Fruit fly (Drosophila melanogaster) whole organism, embryonic: ENCODE results near the gene CSN6.

ENCODE experiments used
- Abd-B ChIP-seq: fragments of 200-800 bp; sonication (Bioruptor generic); optimal IDR thresholded peaks from 2 replicates; lab custom pipeline; 2018; ENCODE audit warnings: missing biosample characterization, mild to moderate bottlenecking, missing genetic modification characterization, moderate library complexity
- Asciz ChIP-seq: fragments of 200-800 bp; sonication (Bioruptor generic); optimal IDR thresholded peaks from 2 replicates; lab custom pipeline; 2017; ENCODE audit warnings: missing biosample characterization, mild to moderate bottlenecking, missing genetic modification characterization, missing genetic modification reagents
- B-H2 ChIP-seq: fragments of 200-800 bp; sonication (Bioruptor generic); optimal IDR thresholded peaks from 2 replicates; lab custom pipeline; 2018; ENCODE audit warnings: missing biosample characterization, mild to moderate bottlenecking, missing genetic modification characterization
- CG10654 ChIP-seq: fragments of 200-800 bp; sonication (Bioruptor generic); optimal IDR thresholded peaks from 2 replicates; lab custom pipeline; 2016; ENCODE audit warnings: missing biosample characterization, missing genetic modification characterization
- CG1233 ChIP-seq: fragments of 200-800 bp; sonication (Bioruptor generic); optimal IDR thresholded peaks from 4 replicates; lab custom pipeline; 2018; ENCODE audit warnings: missing biosample characterization, mild to moderate bottlenecking, missing genetic modification characterization
- CG13287 ChIP-seq: fragments of 200-800 bp; sonication (Bioruptor generic); IDR thresholded peaks from 2 replicates; pipeline ENCODE4 v1.3.6; 2022; ENCODE audit warnings: missing biosample characterization, missing genetic modification characterization; ENCODE audit not compliant: partially characterized antibody
- CG30403 ChIP-seq: fragments of 200-800 bp; sonication (Bioruptor generic); optimal IDR thresholded peaks from 3 replicates; lab custom pipeline; 2016; ENCODE audit warnings: missing biosample characterization, missing genetic modification characterization
- CG3281 ChIP-seq: fragments of 200-800 bp; sonication (Bioruptor generic); optimal IDR thresholded peaks from 3 replicates; lab custom pipeline; 2017; ENCODE audit warnings: missing biosample characterization, mild to moderate bottlenecking, missing genetic modification characterization
- CG34224 ChIP-seq: fragments of 200-800 bp; sonication (Bioruptor generic); IDR thresholded peaks from 3 replicates; pipeline ENCODE4 v1.3.6; 2022; ENCODE audit warnings: missing biosample characterization, missing genetic modification characterization; ENCODE audit not compliant: partially characterized antibody
- CG34422 ChIP-seq: fragments of 200-800 bp; sonication (Bioruptor generic); IDR thresholded peaks from 3 replicates; pipeline ENCODE4 v1.3.6; 2022; ENCODE audit warnings: missing biosample characterization, missing genetic modification characterization
- CG42726 ChIP-seq: fragments of 200-800 bp; sonication (Bioruptor generic); IDR thresholded peaks from 2 replicates; pipeline ENCODE4 v1.3.6; 2022; ENCODE audit warnings: missing biosample characterization, missing genetic modification characterization; ENCODE audit not compliant: partially characterized antibody
- CG4404 ChIP-seq: fragments of 200-800 bp; sonication (Bioruptor generic); IDR thresholded peaks from 2 replicates; pipeline ENCODE4 v1.3.6; 2022; ENCODE audit warnings: missing biosample characterization, missing genetic modification characterization
- CG4424 ChIP-seq: fragments of 200-800 bp; sonication (Bioruptor generic); optimal IDR thresholded peaks from 3 replicates; lab custom pipeline; 2016; ENCODE audit warnings: missing biosample characterization, missing genetic modification characterization
- CG6254 ChIP-seq: fragments of 200-800 bp; sonication (Bioruptor generic); optimal IDR thresholded peaks from 3 replicates; lab custom pipeline; 2017; ENCODE audit warnings: mild to moderate bottlenecking, missing biosample characterization, missing genetic modification reagents, missing genetic modification characterization
- CG6765 ChIP-seq: fragments of 200-800 bp; sonication (Bioruptor generic); optimal IDR thresholded peaks from 3 replicates; lab custom pipeline; 2017; ENCODE audit warnings: missing biosample characterization, mild to moderate bottlenecking, missing genetic modification characterization
- CG7928 ChIP-seq: fragments of 200-800 bp; sonication (Bioruptor generic); optimal IDR thresholded peaks from 2 replicates; lab custom pipeline; 2017; ENCODE audit warnings: missing biosample characterization, mild to moderate bottlenecking, missing genetic modification characterization
- CG9797 ChIP-seq: fragments of 200-800 bp; sonication (Bioruptor generic); optimal IDR thresholded peaks from 3 replicates; lab custom pipeline; 2018; ENCODE audit warnings: missing biosample characterization, mild to moderate bottlenecking, missing genetic modification characterization
- CHES-1-like ChIP-seq: fragments of 200-800 bp; sonication (Bioruptor generic); optimal IDR thresholded peaks from 2 replicates; lab custom pipeline; 2016; ENCODE audit warnings: missing biosample characterization, missing genetic modification characterization
- CkIIα-i1 ChIP-seq: fragments of 200-800 bp; sonication (Bioruptor generic); IDR thresholded peaks from 2 replicates; pipeline ENCODE4 v1.3.6; 2022; ENCODE audit warnings: missing biosample characterization, missing genetic modification characterization
- Dek ChIP-seq: fragments of 200-800 bp; sonication (Bioruptor generic); optimal IDR thresholded peaks from 3 replicates; lab custom pipeline; 2019; ENCODE audit warnings: missing biosample characterization, mild to moderate bottlenecking, missing genetic modification characterization, moderate library complexity
- Hand ChIP-seq: fragments of 200-800 bp; sonication (Bioruptor generic); optimal IDR thresholded peaks from 2 replicates; lab custom pipeline; 2017; ENCODE audit warnings: mild to moderate bottlenecking, missing biosample characterization, missing genetic modification reagents, missing genetic modification characterization
- Hmr ChIP-seq: fragments of 200-800 bp; sonication (Bioruptor generic); optimal IDR thresholded peaks from 3 replicates; lab custom pipeline; 2017; ENCODE audit warnings: mild to moderate bottlenecking, missing biosample characterization, missing genetic modification reagents, missing genetic modification characterization
- Hr3 ChIP-seq: fragments of 200-800 bp; sonication (Bioruptor generic); optimal IDR thresholded peaks from 3 replicates; lab custom pipeline; 2016; ENCODE audit warnings: missing biosample characterization, missing genetic modification characterization
- Mes4 ChIP-seq: fragments of 200-800 bp; sonication (Bioruptor generic); optimal IDR thresholded peaks from 2 replicates; lab custom pipeline; 2016; ENCODE audit warnings: missing biosample characterization, missing genetic modification characterization
- Opbp ChIP-seq: fragments of 200-800 bp; sonication (Bioruptor generic); IDR thresholded peaks from 3 replicates; pipeline ENCODE4 v1.3.6; 2022; ENCODE audit warnings: missing biosample characterization, missing genetic modification characterization; ENCODE audit not compliant: partially characterized antibody
- Optix ChIP-seq: fragments of 200-800 bp; sonication (Bioruptor generic); IDR thresholded peaks from 3 replicates; pipeline ENCODE4 v1.3.6; 2022; ENCODE audit warnings: missing biosample characterization, missing genetic modification characterization
- Poxn ChIP-seq: fragments of 200-800 bp; sonication (Bioruptor generic); IDR thresholded peaks from 2 replicates; pipeline ENCODE4 v1.3.6; 2022; ENCODE audit warnings: missing biosample characterization, missing genetic modification characterization
- Sry-β ChIP-seq: fragments of 200-800 bp; sonication (Bioruptor generic); optimal IDR thresholded peaks from 2 replicates; lab custom pipeline; 2018; ENCODE audit warnings: missing biosample characterization, mild to moderate bottlenecking, missing genetic modification characterization, moderate library complexity
- al ChIP-seq: fragments of 200-800 bp; sonication (Bioruptor generic); IDR thresholded peaks from 2 replicates; pipeline ENCODE4 v1.3.6; 2022; ENCODE audit warnings: missing biosample characterization, missing genetic modification characterization
- bbx ChIP-seq: fragments of 200-800 bp; sonication (Bioruptor generic); IDR thresholded peaks from 2 replicates; pipeline ENCODE4 v1.3.6; 2022; ENCODE audit warnings: missing biosample characterization, missing genetic modification characterization; ENCODE audit not compliant: partially characterized antibody
- cato ChIP-seq: fragments of 200-800 bp; sonication (Bioruptor generic); optimal IDR thresholded peaks from 2 replicates; lab custom pipeline; 2016; ENCODE audit warnings: missing biosample characterization, missing genetic modification characterization, borderline replicate concordance
- caup ChIP-seq: fragments of 200-800 bp; sonication (Bioruptor generic); optimal IDR thresholded peaks from 3 replicates; lab custom pipeline; 2017; ENCODE audit warnings: missing biosample characterization, mild to moderate bottlenecking, missing genetic modification characterization, moderate library complexity; ENCODE audit not compliant: severe bottlenecking
- corto ChIP-seq: fragments of 200-800 bp; sonication (Bioruptor generic); optimal IDR thresholded peaks from 2 replicates; lab custom pipeline; 2016; ENCODE audit warnings: missing biosample characterization, mild to moderate bottlenecking, missing genetic modification characterization, moderate library complexity
- cwo ChIP-seq: fragments of 200-800 bp; sonication (Bioruptor generic); optimal IDR thresholded peaks from 3 replicates; lab custom pipeline; 2017; ENCODE audit warnings: missing biosample characterization, missing genetic modification characterization, mild to moderate bottlenecking, moderate library complexity, missing genetic modification reagents
- danr ChIP-seq: fragments of 200-800 bp; sonication (Bioruptor generic); IDR thresholded peaks from 2 replicates; pipeline ENCODE4 v1.3.6; 2022; ENCODE audit warnings: missing biosample characterization, missing genetic modification characterization
- en ChIP-seq: fragments of 200-800 bp; sonication (Bioruptor generic); optimal IDR thresholded peaks from 2 replicates; lab custom pipeline; 2016; ENCODE audit warnings: missing biosample characterization, missing genetic modification characterization
- gcm2 ChIP-seq: fragments of 200-800 bp; sonication (Bioruptor generic); optimal IDR thresholded peaks from 2 replicates; lab custom pipeline; 2016; ENCODE audit warnings: missing biosample characterization, missing genetic modification characterization
- jumu ChIP-seq: fragments of 200-800 bp; sonication (Bioruptor generic); optimal IDR thresholded peaks from 3 replicates; lab custom pipeline; 2016; ENCODE audit warnings: missing biosample characterization, missing genetic modification characterization
- lola ChIP-seq, 3 experiments: fragments of >200 bp in 2 of 3; fragments of 200-800 bp in 1 of 3; sonication (Bioruptor generic) in 1 of 3; optimal IDR thresholded peaks; 2 replicates each; lab custom pipeline; 2017 to 2019; ENCODE audit warnings: missing biosample characterization in 3 of 3, missing genetic modification characterization in 3 of 3, mild to moderate bottlenecking in 1 of 3, moderate library complexity in 1 of 3
- mld ChIP-seq: fragments of 200-800 bp; sonication (Bioruptor generic); IDR thresholded peaks from 3 replicates; pipeline ENCODE4 v1.3.6; 2022; ENCODE audit warnings: missing biosample characterization, missing genetic modification characterization; ENCODE audit not compliant: partially characterized antibody
- pan ChIP-seq, 4 experiments: fragments of >200 bp in 3 of 4; fragments of 200-800 bp in 1 of 4; sonication (Bioruptor generic) in 1 of 4; optimal IDR thresholded peaks in 3 of 4; IDR thresholded peaks in 1 of 4; 2 replicates each; pipeline versions ENCODE4 v1.3.6 to Lab custom; 2017 to 2022; ENCODE audit warnings: missing biosample characterization in 2 of 4, missing genetic modification characterization in 2 of 4, mixed read lengths in 1 of 4
- sc ChIP-seq, 3 experiments: fragments of >200 bp in 2 of 3; fragments of 200-800 bp in 1 of 3; sonication (Bioruptor generic) in 1 of 3; optimal IDR thresholded peaks; 2 replicates in 2 of 3; 3 replicates in 1 of 3; lab custom pipeline; 2017; ENCODE audit warnings: mild to moderate bottlenecking in 1 of 3, missing biosample characterization in 1 of 3, missing genetic modification characterization in 1 of 3, missing genetic modification reagents in 1 of 3
- sens ChIP-seq: fragments of 200-800 bp; sonication (Bioruptor generic); peaks from one replicate; lab custom pipeline; 2016; ENCODE audit warnings: missing biosample characterization, missing genetic modification characterization
- sens-2 ChIP-seq: fragments of 200-800 bp; sonication (Bioruptor generic); IDR thresholded peaks from 2 replicates; pipeline ENCODE4 v1.3.6; 2022; ENCODE audit warnings: missing biosample characterization, missing genetic modification characterization
- unpg ChIP-seq: fragments of 200-800 bp; sonication (Bioruptor generic); optimal IDR thresholded peaks from 3 replicates; lab custom pipeline; 2018; ENCODE audit warnings: missing biosample characterization, mild to moderate bottlenecking, missing genetic modification characterization, moderate library complexity
- vvl ChIP-seq: fragments of 200-800 bp; sonication (Bioruptor generic); IDR thresholded peaks from 2 replicates; pipeline ENCODE4 v1.3.6; 2022; ENCODE audit warnings: missing biosample characterization, missing genetic modification characterization
- wdn ChIP-seq: fragments of 200-800 bp; sonication (Bioruptor generic); IDR thresholded peaks from 2 replicates; pipeline ENCODE4 v1.3.6; 2022; ENCODE audit warnings: missing biosample characterization, missing genetic modification characterization

Gene CSN6

dm6 chr3R:22625514-22626333 is 45.2 kb downstream of the CSN6 start (continued):
- no peak for TF ChIP-seq gcm2 (GFP tag; lab: Kevin White, UChicago)
- no peak for TF ChIP-seq Hand (GFP tag; lab: Kevin White, UChicago)
- no peak for TF ChIP-seq jumu
- TF ChIP-seq cato = peak; percentile 30
- no peak for TF ChIP-seq Mes4 (GFP tag; lab: Kevin White, UChicago)
- TF ChIP-seq vvl (GFP tag; lab: Robert Waterston, UW) = peak; percentile 23; the same call in 1 of the 2 replicates
- TF ChIP-seq bbx (GFP tag; lab: Robert Waterston, UW) = no peak
- peak; percentile 25 for TF ChIP-seq CG3281 (GFP tag; lab: Kevin White, UChicago)
- TF ChIP-seq mld (GFP tag; lab: Robert Waterston, UW) = no peak
- no peak for TF ChIP-seq CG34422 (GFP tag; lab: Robert Waterston, UW)
- no peak for TF ChIP-seq B-H2 (GFP tag; lab: Kevin White, UChicago)
- TF ChIP-seq CG42726 (GFP tag; lab: Robert Waterston, UW) = no peak
- TF ChIP-seq CG1233 (GFP tag; lab: Kevin White, UChicago) = peak; percentile 12
- no peak for TF ChIP-seq Sry-β (GFP tag; lab: Kevin White, UChicago)
- TF ChIP-seq Asciz (GFP tag; lab: Kevin White, UChicago) = peak; percentile 50
- TF ChIP-seq Abd-B (GFP tag; lab: Kevin White, UChicago) = peak; percentile 29
- no peak for TF ChIP-seq Opbp (GFP tag; lab: Robert Waterston, UW)
- TF ChIP-seq CG34224 = no peak
- TF ChIP-seq CHES-1-like (GFP tag; lab: Kevin White, UChicago) = no peak
- TF ChIP-seq en = no peak
- TF ChIP-seq sens-2 (GFP tag; lab: Robert Waterston, UW) = no peak
- no peak for TF ChIP-seq pan (optimal IDR thresholded peaks at IDR 0.05; lab: Kevin White, UChicago)
- no peak for TF ChIP-seq pan (GFP tag; optimal IDR thresholded peaks at IDR 0.05 in 1 of 2, IDR thresholded peaks at IDR 0.05 in 1 of 2)
- no peak; the same call in 1 of the 2 replicates for TF ChIP-seq wdn
- TF ChIP-seq CG9797 = no peak
- peak; percentile 32 for TF ChIP-seq CG4424
- peak; percentile 15 for TF ChIP-seq caup (GFP tag; lab: Kevin White, UChicago)
- no peak for TF ChIP-seq cwo (GFP tag; lab: Kevin White, UChicago)
- no peak for TF ChIP-seq CG6765 (GFP tag; lab: Kevin White, UChicago)
- TF ChIP-seq CG10654 = no peak
- TF ChIP-seq CG4404 (GFP tag; lab: Robert Waterston, UW) = no peak
- no peak for TF ChIP-seq sc (optimal IDR thresholded peaks at IDR 0.05; lab: Kevin White, UChicago)
- TF ChIP-seq sc (GFP tag; optimal IDR thresholded peaks at IDR 0.05; lab: Kevin White, UChicago) = peak; percentile 54
- peak; percentile 64 for TF ChIP-seq CG6254 (GFP tag; lab: Kevin White, UChicago)
- TF ChIP-seq corto (GFP tag; lab: Kevin White, UChicago) = peak; percentile 30
- TF ChIP-seq Optix (GFP tag; lab: Robert Waterston, UW) = no peak
- peak; percentile 58 for TF ChIP-seq Hmr (GFP tag; lab: Kevin White, UChicago)
- peak; percentile 28 for TF ChIP-seq Hr3 (GFP tag; lab: Kevin White, UChicago)
- TF ChIP-seq CkIIα-i1 (GFP tag; lab: Robert Waterston, UW) = no peak
- no peak for TF ChIP-seq CG13287 (GFP tag; lab: Robert Waterston, UW)
- peak; percentile 30 for TF ChIP-seq unpg (GFP tag; lab: Kevin White, UChicago)
- no peak for TF ChIP-seq Poxn (GFP tag; lab: Robert Waterston, UW)
- no peak for TF ChIP-seq CG7928 (GFP tag; lab: Kevin White, UChicago)
- TF ChIP-seq sens (GFP tag; lab: Kevin White, UChicago) = peak; percentile 87
- peak; percentile 63 for TF ChIP-seq CG30403 (GFP tag; lab: Kevin White, UChicago)
- TF ChIP-seq Dek (tag; lab: Kevin White, UChicago) = no peak
- TF ChIP-seq al = no peak
- TF ChIP-seq lola (GFP tag; optimal IDR thresholded peaks at IDR 0.05; lab: Kevin White, UChicago) = peak in 1 of 3 experiments; percentile 72
- TF ChIP-seq danr = no peak
